Fruit fly (Drosophila melanogaster): Measurements from ENCODE around the gene Pif1.

The Pif1 gene

dm6 chr2L:3472242-3472641 is 2.4 kb upstream of the Pif1 start, which contains the start of gene Pgant4:
Gene Pgant4 (plus strand): TSS chr2L:3472603.
- TF ChIP-seq usp (GFP tag; optimal IDR thresholded peaks at IDR 0.05) (no peak), EcR (GFP tag; optimal IDR thresholded peaks at IDR 0.05) (no peak), Dll (optimal IDR thresholded peaks at IDR 0.05) (no peak), pan (optimal IDR thresholded peaks at IDR 0.05) (no peak), CG8478 (optimal IDR thresholded peaks at IDR 0.05) (no peak), psq (optimal IDR thresholded peaks at IDR 0.05) (no peak)

DNA sequence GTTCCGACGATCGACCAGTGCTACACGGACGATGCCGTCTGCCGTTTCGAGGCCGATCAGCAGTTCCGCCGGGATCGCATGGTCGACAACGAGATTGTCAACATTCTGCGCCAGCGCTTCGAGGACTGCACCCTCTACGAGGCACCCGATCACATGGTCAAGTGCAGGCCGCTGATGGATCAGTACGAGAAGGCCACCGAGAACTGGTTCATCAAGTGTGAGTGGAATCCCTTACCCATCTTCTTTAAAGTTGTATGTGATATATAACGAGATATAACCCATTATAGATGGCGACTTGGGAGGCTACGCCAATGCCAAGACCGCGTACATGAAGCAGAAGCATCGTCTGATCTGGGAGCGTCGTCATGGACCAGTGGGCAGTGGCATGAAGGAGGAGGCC is 3.0 kb downstream of the Pif1 start:
- TF ChIP-seq Dll (optimal IDR thresholded peaks at IDR 0.05) = no peak
- TF ChIP-seq CG8478 (optimal IDR thresholded peaks at IDR 0.05) = no peak
- TF ChIP-seq usp (GFP tag; optimal IDR thresholded peaks at IDR 0.05) = no peak
- no peak for TF ChIP-seq EcR (GFP tag; optimal IDR thresholded peaks at IDR 0.05)
- no peak for TF ChIP-seq psq (optimal IDR thresholded peaks at IDR 0.05)
- TF ChIP-seq pan (optimal IDR thresholded peaks at IDR 0.05) = no peak

dm6 chr2L:3465918-3466727 is 3.7 kb downstream of the Pif1 start, which contains the start of the genes msl-2 and ND-PDSW:
Gene msl-2 (minus strand): TSS chr2L:3466112.
Gene ND-PDSW (plus strand): TSS chr2L:3466157.
- no peak for TF ChIP-seq CG8478 (optimal IDR thresholded peaks at IDR 0.05)
- no peak for TF ChIP-seq EcR (GFP tag; optimal IDR thresholded peaks at IDR 0.05)
- no peak for TF ChIP-seq Dll (optimal IDR thresholded peaks at IDR 0.05)
- no peak for TF ChIP-seq pan (optimal IDR thresholded peaks at IDR 0.05)
- TF ChIP-seq psq (optimal IDR thresholded peaks at IDR 0.05) = no peak
- no peak for TF ChIP-seq usp (GFP tag; optimal IDR thresholded peaks at IDR 0.05)

DNA sequence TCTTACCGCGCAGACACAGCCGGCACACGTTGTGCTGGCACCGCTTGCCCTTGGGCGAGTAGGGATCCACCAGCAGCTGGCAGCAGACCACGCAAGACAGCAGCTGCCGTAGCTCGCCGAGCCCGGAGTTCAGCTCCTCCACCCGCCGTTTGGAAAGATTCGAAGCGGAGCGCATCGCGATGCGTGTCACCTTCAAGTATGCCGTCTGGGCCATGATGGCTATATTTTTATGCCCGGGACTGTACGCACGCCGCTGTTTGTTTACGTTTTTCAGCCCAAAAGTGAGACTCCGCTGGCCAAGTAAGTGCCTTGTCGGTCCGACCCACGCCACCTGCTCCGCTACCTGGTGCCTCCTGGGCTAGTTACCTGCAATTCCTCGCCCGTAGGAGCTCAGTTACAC is 4.4 kb downstream of the Pif1 start:
- TF ChIP-seq CG8478 (optimal IDR thresholded peaks at IDR 0.05) (no peak), Dll (optimal IDR thresholded peaks at IDR 0.05) (no peak), usp (GFP tag; optimal IDR thresholded peaks at IDR 0.05) (no peak), psq (optimal IDR thresholded peaks at IDR 0.05) (no peak), pan (optimal IDR thresholded peaks at IDR 0.05) (no peak), EcR (GFP tag; optimal IDR thresholded peaks at IDR 0.05) (no peak)

dm6 chr2L:3461760-3462159 is 8.0 kb downstream of the Pif1 start, which contains the start of gene CG3246:
Gene CG3246 (minus strand): TSS chr2L:3461952.
- TF ChIP-seq Dll (optimal IDR thresholded peaks at IDR 0.05) (no peak), usp (GFP tag; optimal IDR thresholded peaks at IDR 0.05) (no peak)

- TF ChIP-seq EcR (GFP tag; optimal IDR thresholded peaks at IDR 0.05) (no peak), pan (optimal IDR thresholded peaks at IDR 0.05) (no peak), Dll (optimal IDR thresholded peaks at IDR 0.05) (no peak), psq (optimal IDR thresholded peaks at IDR 0.05) (no peak), CG8478 (optimal IDR thresholded peaks at IDR 0.05) (no peak), usp (GFP tag; optimal IDR thresholded peaks at IDR 0.05) (no peak)
Measured at dm6 chr2L:3457007-3457406, 12.8 kb downstream of the Pif1 start, which contains the start of the genes Cog3 and Sec5. Gene Cog3 (minus strand): TSS chr2L:3457064. Gene Sec5 (plus strand): TSS chr2L:3457302.

DNA sequence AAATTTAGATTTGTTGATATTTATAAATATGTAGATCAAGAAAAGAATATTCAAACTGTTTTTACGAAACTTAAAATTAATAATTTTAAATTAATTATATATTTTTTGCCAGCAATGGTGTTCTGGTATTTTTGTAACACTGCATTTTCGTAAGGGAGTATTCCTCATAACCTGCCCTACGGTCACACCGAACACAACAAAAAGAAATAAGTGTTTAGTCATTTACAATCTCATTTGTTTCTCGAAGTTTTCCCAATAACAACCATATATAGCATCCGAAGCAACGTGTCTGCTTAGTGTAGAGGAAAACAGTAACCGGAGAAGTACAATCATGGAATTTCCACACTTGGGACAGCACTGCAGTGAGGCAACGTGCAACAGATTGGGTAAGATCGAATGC is 17.5 kb downstream of the Pif1 start, which contains the start of gene CG12795:
Gene CG12795, plus strand, starts transcription at position 181 of the 400 bp plus-strand sequence.
- no peak for TF ChIP-seq pan (optimal IDR thresholded peaks at IDR 0.05)
- TF ChIP-seq psq (optimal IDR thresholded peaks at IDR 0.05) = no peak
- no peak for TF ChIP-seq CG8478 (optimal IDR thresholded peaks at IDR 0.05)
- no peak for TF ChIP-seq usp (GFP tag; optimal IDR thresholded peaks at IDR 0.05)
- no peak for TF ChIP-seq Dll (optimal IDR thresholded peaks at IDR 0.05)
- TF ChIP-seq EcR (GFP tag; optimal IDR thresholded peaks at IDR 0.05) = no peak

dm6 chr2L:3449555-3450320 is 20.1 kb downstream of the Pif1 start, which contains the start of gene Snx1:
Gene Snx1 (plus strand): TSS chr2L:3449683.
- TF ChIP-seq usp (GFP tag; optimal IDR thresholded peaks at IDR 0.05) = no peak
- TF ChIP-seq CG8478 (optimal IDR thresholded peaks at IDR 0.05) = no peak
- TF ChIP-seq EcR (GFP tag; optimal IDR thresholded peaks at IDR 0.05) = no peak
- no peak for TF ChIP-seq psq (optimal IDR thresholded peaks at IDR 0.05)
- TF ChIP-seq pan (optimal IDR thresholded peaks at IDR 0.05) = no peak
- TF ChIP-seq Dll (optimal IDR thresholded peaks at IDR 0.05) = no peak

- no peak for TF ChIP-seq usp (GFP tag; optimal IDR thresholded peaks at IDR 0.05)
- TF ChIP-seq Dll (optimal IDR thresholded peaks at IDR 0.05) = no peak
- no peak for TF ChIP-seq CG8478 (optimal IDR thresholded peaks at IDR 0.05)
- TF ChIP-seq EcR (GFP tag; optimal IDR thresholded peaks at IDR 0.05) = no peak
- TF ChIP-seq pan (optimal IDR thresholded peaks at IDR 0.05) = no peak
- no peak for TF ChIP-seq psq (optimal IDR thresholded peaks at IDR 0.05)
Measured at dm6 chr2L:3445655-3446054, 24.1 kb downstream of the Pif1 start, which contains the start of gene CG2772. Gene CG2772 (plus strand): TSS chr2L:3445992.

dm6 chr2L:3444789-3445188 is 25.0 kb downstream of the Pif1 start:
- TF ChIP-seq Dll (optimal IDR thresholded peaks at IDR 0.05) (no peak), EcR (GFP tag; optimal IDR thresholded peaks at IDR 0.05) (no peak), usp (GFP tag; optimal IDR thresholded peaks at IDR 0.05) (no peak), pan (optimal IDR thresholded peaks at IDR 0.05) (no peak), psq (optimal IDR thresholded peaks at IDR 0.05) (no peak), CG8478 (optimal IDR thresholded peaks at IDR 0.05) (no peak)

- TF ChIP-seq pan (optimal IDR thresholded peaks at IDR 0.05) (no peak), EcR (GFP tag; optimal IDR thresholded peaks at IDR 0.05) (no peak), CG8478 (optimal IDR thresholded peaks at IDR 0.05) (no peak), Dll (optimal IDR thresholded peaks at IDR 0.05) (no peak), psq (optimal IDR thresholded peaks at IDR 0.05) (no peak), usp (GFP tag; optimal IDR thresholded peaks at IDR 0.05) (no peak)
Measured at dm6 chr2L:3441673-3442072, 28.1 kb downstream of the Pif1 start.

All from whole organism.